Fruit fly (Drosophila melanogaster): ENCODE measurements around the gene fu.
A peak's percentile ranks its signal among the peaks of the same experiment; 100 is the strongest.

Gene fu

dm6 chrX:18668293-18668692 lies 10.7 kb downstream of the fu start:
- no peak for TF ChIP-seq Hr39 (GFP tag; optimal IDR thresholded peaks at IDR 0.05)
- TF ChIP-seq Blimp-1 (GFP tag; optimal IDR thresholded peaks at IDR 0.05) = peak; percentile 27
- TF ChIP-seq fkh (GFP tag; optimal IDR thresholded peaks at IDR 0.05) = peak; percentile 8
- peak; percentile 18 for TF ChIP-seq svp (GFP tag)

- TF ChIP-seq CG6808 (GFP tag; optimal IDR thresholded peaks at IDR 0.05) (no peak), dsx (GFP tag; optimal IDR thresholded peaks at IDR 0.05; ENCODE audit: poor library complexity, severe bottlenecking) (no peak), CG10669 (GFP tag; optimal IDR thresholded peaks at IDR 0.05) (no peak), spab (GFP tag; optimal IDR thresholded peaks at IDR 0.05) (no peak), Ets21C (GFP tag; optimal IDR thresholded peaks at IDR 0.05) (no peak), Hr38 (GFP tag; optimal IDR thresholded peaks at IDR 0.05) (no peak), CG8319 (GFP tag; optimal IDR thresholded peaks at IDR 0.05) (no peak), Met (GFP tag; optimal IDR thresholded peaks at IDR 0.05) (no peak), Gug (GFP tag; IDR thresholded peaks at IDR 0.05) (no peak), Eip78C (GFP tag) (peak; percentile 40), Smox (GFP tag; optimal IDR thresholded peaks at IDR 0.05) (no peak), Hr39 (GFP tag; optimal IDR thresholded peaks at IDR 0.05) (no peak), CG32006 (GFP tag; optimal IDR thresholded peaks at IDR 0.05) (no peak), CG15336 (GFP tag; IDR thresholded peaks at IDR 0.05) (no peak), svp (GFP tag) (peak; percentile 30)
Measured at dm6 chrX:18669811-18670477, 12.4 kb downstream of the fu start.

- no peak for TF ChIP-seq CG10631 (GFP tag; optimal IDR thresholded peaks at IDR 0.05)
- no peak for TF ChIP-seq CG6854 (GFP tag; optimal IDR thresholded peaks at IDR 0.05)
- TF ChIP-seq CG8632 (GFP tag; optimal IDR thresholded peaks at IDR 0.05) = no peak
- TF ChIP-seq CG10669 (GFP tag; optimal IDR thresholded peaks at IDR 0.05) = no peak
- TF ChIP-seq dsx (GFP tag; optimal IDR thresholded peaks at IDR 0.05; ENCODE audit: poor library complexity, severe bottlenecking) = peak; percentile 82
Measured at dm6 chrX:18671545-18672174, 14.1 kb downstream of the fu start.

dm6 chrX:18672900-18673529 lies 15.5 kb downstream of the fu start:
- no peak for TF ChIP-seq svp (GFP tag)
- TF ChIP-seq Blimp-1 (GFP tag; optimal IDR thresholded peaks at IDR 0.05) = peak; percentile 17
- TF ChIP-seq Sox14 (GFP tag; optimal IDR thresholded peaks at IDR 0.05) = no peak

- TF ChIP-seq CG10631 (GFP tag; optimal IDR thresholded peaks at IDR 0.05) (no peak), ss (GFP tag; optimal IDR thresholded peaks at IDR 0.05) (peak in 1 of 2 experiments; percentile 89), Hr4 (GFP tag; optimal IDR thresholded peaks at IDR 0.05) (no peak), CG1621 (tag; optimal IDR thresholded peaks at IDR 0.05) (peak; percentile 34), Sox15 (GFP tag; optimal IDR thresholded peaks at IDR 0.05) (no peak), esn (GFP tag; optimal IDR thresholded peaks at IDR 0.05) (no peak), CG6854 (GFP tag; optimal IDR thresholded peaks at IDR 0.05) (peak; percentile 80), Eip78C (GFP tag) (no peak), CG34406 (GFP tag; optimal IDR thresholded peaks at IDR 0.05) (no peak), Ets96B (tag; optimal IDR thresholded peaks at IDR 0.05) (no peak), OdsH (GFP tag; optimal IDR thresholded peaks at IDR 0.05) (no peak), CG32006 (GFP tag; optimal IDR thresholded peaks at IDR 0.05) (no peak), acj6 (GFP tag; optimal IDR thresholded peaks at IDR 0.05) (no peak), CG3032 (tag; optimal IDR thresholded peaks at IDR 0.05) (no peak), Blimp-1 (GFP tag; optimal IDR thresholded peaks at IDR 0.05) (peak; percentile 97), Eip93F (GFP tag; optimal IDR thresholded peaks at IDR 0.05) (no peak), CG6276 (GFP tag; optimal IDR thresholded peaks at IDR 0.05) (no peak), Smox (GFP tag; optimal IDR thresholded peaks at IDR 0.05) (no peak), CG10669 (GFP tag; optimal IDR thresholded peaks at IDR 0.05) (no peak)
Measured at dm6 chrX:18675272-18675671, 17.7 kb downstream of the fu start.
